Fruit fly (Drosophila melanogaster) whole organism, prepupa: ENCODE results near the gene CG13894.

Experiments
- Blimp-1 ChIP-seq: fragments of 200-800 bp; sonication (Bioruptor generic); optimal IDR thresholded peaks from 3 replicates; lab custom pipeline; 2017; ENCODE audit warnings: missing biosample characterization, missing genetic modification characterization, mild to moderate bottlenecking, moderate library complexity, missing genetic modification reagents
- CG11762 ChIP-seq: fragments of 200-800 bp; sonication (Bioruptor generic); optimal IDR thresholded peaks from 3 replicates; lab custom pipeline; 2016; ENCODE audit warnings: missing biosample characterization, missing genetic modification characterization; ENCODE audit not compliant: insufficient read depth
- CG15336 ChIP-seq: fragments of 200-800 bp; sonication (Bioruptor generic); IDR thresholded peaks from 2 replicates; pipeline ENCODE4 v1.3.6; 2022; ENCODE audit warnings: missing biosample characterization, missing genetic modification characterization
- CG8119 ChIP-seq: fragments of 200-800 bp; sonication (Bioruptor generic); IDR thresholded peaks from 3 replicates; pipeline ENCODE4 v1.3.6; 2022; ENCODE audit warnings: missing biosample characterization, missing genetic modification characterization
- Eip93F ChIP-seq: fragments of 200-800 bp; sonication (Bioruptor generic); optimal IDR thresholded peaks from 2 replicates; lab custom pipeline; 2016; ENCODE audit warnings: missing biosample characterization, mild to moderate bottlenecking, missing genetic modification characterization
- Gug ChIP-seq: fragments of 200-800 bp; sonication (Bioruptor generic); IDR thresholded peaks from 2 replicates; pipeline ENCODE4 v1.3.6; 2022; ENCODE audit warnings: missing biosample characterization, missing genetic modification characterization
- Hr38 ChIP-seq: sonication (Bioruptor generic); optimal IDR thresholded peaks from 2 replicates; lab custom pipeline; 2016; ENCODE audit warnings: missing biosample characterization, missing genetic modification characterization
- Hr39 ChIP-seq: fragments of 200-800 bp; sonication (Bioruptor generic); optimal IDR thresholded peaks from 2 replicates; lab custom pipeline; 2016; ENCODE audit warnings: missing biosample characterization, missing genetic modification characterization
- Lpt ChIP-seq: fragments of 200-800 bp; sonication (Bioruptor generic); optimal IDR thresholded peaks from 3 replicates; lab custom pipeline; 2016; ENCODE audit warnings: missing biosample characterization, missing genetic modification characterization
- fd59A ChIP-seq: fragments of 200-800 bp; sonication (Bioruptor generic); optimal IDR thresholded peaks from 2 replicates; lab custom pipeline; 2017; ENCODE audit warnings: missing biosample characterization, mild to moderate bottlenecking, missing genetic modification characterization, missing genetic modification reagents
- fd85E ChIP-seq: fragments of 200-800 bp; sonication (Bioruptor generic); optimal IDR thresholded peaks from 3 replicates; lab custom pipeline; 2016; ENCODE audit warnings: missing biosample characterization, missing genetic modification characterization
- lz ChIP-seq: fragments of 200-800 bp; sonication (Bioruptor generic); optimal IDR thresholded peaks from 3 replicates; lab custom pipeline; 2016; ENCODE audit warnings: missing biosample characterization, missing genetic modification characterization
- ss ChIP-seq, 2 experiments: fragments of 200-800 bp; sonication (Bioruptor generic); optimal IDR thresholded peaks; 2 replicates in 1 of 2; 3 replicates in 1 of 2; lab custom pipeline; 2017 to 2018; ENCODE audit warnings: mild to moderate bottlenecking in 2 of 2, missing biosample characterization in 2 of 2, missing genetic modification characterization in 2 of 2, moderate library complexity in 1 of 2
- vri ChIP-seq: fragments of 200-800 bp; sonication (Bioruptor generic); optimal IDR thresholded peaks from 3 replicates; lab custom pipeline; 2016; ENCODE audit warnings: missing biosample characterization, mild to moderate bottlenecking, missing genetic modification characterization

DNA sequence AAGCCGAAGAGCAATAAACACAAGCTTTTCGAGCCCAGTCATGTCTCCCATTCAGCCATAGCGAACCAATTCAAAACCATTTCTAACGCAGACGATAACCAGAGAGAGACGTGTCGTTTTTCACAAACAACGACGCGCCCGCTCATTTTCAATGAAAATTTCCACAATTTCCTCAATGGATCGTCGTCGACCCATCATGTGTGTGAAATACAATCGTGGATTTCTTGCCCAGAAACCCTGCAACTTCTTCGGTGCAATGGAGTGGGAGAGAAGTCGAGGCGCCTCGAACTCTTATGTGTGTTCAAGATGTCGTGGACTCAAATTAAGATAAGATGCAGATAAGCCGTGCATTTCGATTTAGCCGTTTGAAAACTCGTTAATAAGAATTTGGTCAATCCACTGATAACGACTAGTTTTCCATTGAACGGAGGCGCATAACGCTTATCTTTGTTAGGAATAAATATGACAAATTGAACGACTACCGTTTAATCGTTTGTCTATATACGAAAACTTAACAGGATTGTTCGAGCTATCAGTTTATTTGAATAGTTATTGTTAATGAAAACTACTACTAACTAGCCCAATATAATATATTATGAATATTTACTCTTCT lies 48.9 kb upstream of the CG13894 start:
- TF ChIP-seq lz (GFP tag; lab: Kevin White, UChicago): no peak
- TF ChIP-seq Blimp-1 (GFP tag; lab: Kevin White, UChicago): no peak
- no peak for TF ChIP-seq vri (GFP tag; lab: Kevin White, UChicago)
- no peak for TF ChIP-seq Hr39
- TF ChIP-seq Gug: no peak
- TF ChIP-seq Lpt (GFP tag; lab: Kevin White, UChicago): no peak
- no peak for TF ChIP-seq fd59A (GFP tag; lab: Kevin White, UChicago)
- TF ChIP-seq CG11762: no peak
- no peak for TF ChIP-seq Eip93F (GFP tag; lab: Kevin White, UChicago)
- TF ChIP-seq CG15336 (GFP tag; lab: Robert Waterston, UW): no peak
- no peak for TF ChIP-seq fd85E
- no peak for TF ChIP-seq Hr38 (GFP tag; lab: Kevin White, UChicago)
- TF ChIP-seq ss (GFP tag; optimal IDR thresholded peaks at IDR 0.05; lab: Kevin White, UChicago): no peak
- TF ChIP-seq CG8119: no peak
